Worm (Caenorhabditis elegans) whole organism, L3 larva: Measurements from ENCODE around the gene eat-3.

ENCODE experiments used
- R02D3.7 ChIP-seq: fragments of 150-350 bp; optimal IDR thresholded peaks from 2 replicates; lab custom pipeline; 2014; ENCODE audit warnings: missing biosample characterization, missing genetic modification characterization
- aly-2 ChIP-seq: fragments of 150-350 bp; optimal IDR thresholded peaks from 2 replicates; lab custom pipeline; 2014; ENCODE audit warnings: missing biosample characterization, missing genetic modification characterization
- ama-1 ChIP-seq: fragments of 150-350 bp; optimal IDR thresholded peaks from 2 replicates; lab custom pipeline; 2018
- ceh-28 ChIP-seq: fragments of 150-350 bp; optimal IDR thresholded peaks from 2 replicates; lab custom pipeline; 2014; ENCODE audit warnings: missing biosample characterization, missing genetic modification reagents, missing genetic modification characterization
- ceh-82 ChIP-seq: fragments of 150-350 bp; optimal IDR thresholded peaks from 2 replicates; lab custom pipeline; 2014; ENCODE audit warnings: missing biosample characterization, missing genetic modification characterization
- egl-5 ChIP-seq: fragments of 150-350 bp; optimal IDR thresholded peaks from 2 replicates; lab custom pipeline; 2017; ENCODE audit warnings: missing biosample characterization, missing genetic modification reagents, missing genetic modification characterization, inconsistent platforms
- elt-1 ChIP-seq: fragments of 150-350 bp; optimal IDR thresholded peaks from 2 replicates; lab custom pipeline; 2014; ENCODE audit warnings: missing biosample characterization, missing genetic modification characterization
- elt-2 ChIP-seq: sonication (generic microtip); optimal IDR thresholded peaks from 2 replicates; lab custom pipeline; 2016; ENCODE audit warnings: missing genetic modification reagents, mild to moderate bottlenecking, missing genetic modification characterization, missing compliant biosample characterization
- elt-3 ChIP-seq, 3 experiments: fragments of 150-350 bp in 1 of 3; sonication (generic microtip) in 2 of 3; optimal IDR thresholded peaks; 2 replicates in 2 of 3; 4 replicates in 1 of 3; lab custom pipeline; 2014 to 2017; ENCODE audit warnings: missing biosample characterization in 3 of 3, missing genetic modification characterization in 3 of 3
- eor-1 ChIP-seq, 2 experiments: fragments of 150-350 bp; optimal IDR thresholded peaks; 2 replicates each; lab custom pipeline; 2014 to 2018; ENCODE audit warnings: missing biosample characterization in 2 of 2, missing genetic modification characterization in 2 of 2
- fkh-2 ChIP-seq: fragments of 150-350 bp; optimal IDR thresholded peaks from 2 replicates; lab custom pipeline; 2014; ENCODE audit warnings: missing biosample characterization, missing genetic modification reagents, missing genetic modification characterization
- hmg-11 ChIP-seq: sonication (generic microtip); optimal IDR thresholded peaks from 2 replicates; lab custom pipeline; 2016; ENCODE audit warnings: missing genetic modification characterization, missing compliant biosample characterization
- jun-1 ChIP-seq: fragments of 150-350 bp; optimal IDR thresholded peaks from 2 replicates; lab custom pipeline; 2014; ENCODE audit warnings: missing biosample characterization, missing genetic modification reagents, missing genetic modification characterization
- lin-15B ChIP-seq: fragments of 150-350 bp; optimal IDR thresholded peaks from 2 replicates; lab custom pipeline; 2014; ENCODE audit warnings: missing biosample characterization, missing genetic modification characterization
- lsy-12 ChIP-seq: sonication (generic microtip); optimal IDR thresholded peaks from 2 replicates; lab custom pipeline; 2016; ENCODE audit warnings: mild to moderate bottlenecking, missing genetic modification characterization, missing compliant biosample characterization
- mdl-1 ChIP-seq: fragments of 150-350 bp; optimal IDR thresholded peaks from 2 replicates; lab custom pipeline; 2014; ENCODE audit warnings: missing biosample characterization, missing genetic modification characterization
- nhr-12 ChIP-seq: fragments of 150-350 bp; optimal IDR thresholded peaks from 2 replicates; lab custom pipeline; 2014; ENCODE audit warnings: missing biosample characterization, missing genetic modification characterization
- nhr-23 ChIP-seq: fragments of 150-350 bp; optimal IDR thresholded peaks from 2 replicates; lab custom pipeline; 2014; ENCODE audit warnings: missing biosample characterization, missing genetic modification reagents, missing genetic modification characterization
- nhr-237 ChIP-seq: fragments of 150-350 bp; optimal IDR thresholded peaks from 2 replicates; lab custom pipeline; 2014; ENCODE audit warnings: missing biosample characterization, missing genetic modification characterization
- nhr-25 ChIP-seq: sonication (generic microtip); optimal IDR thresholded peaks from 2 replicates; lab custom pipeline; 2017; ENCODE audit warnings: missing biosample characterization, missing genetic modification characterization
- nhr-28 ChIP-seq: fragments of 150-350 bp; optimal IDR thresholded peaks from 2 replicates; lab custom pipeline; 2014; ENCODE audit warnings: missing biosample characterization, missing genetic modification characterization
- nhr-43 ChIP-seq: sonication (generic microtip); optimal IDR thresholded peaks from 2 replicates; lab custom pipeline; 2016; ENCODE audit warnings: mild to moderate bottlenecking, missing genetic modification characterization, missing compliant biosample characterization; ENCODE audit not compliant: poor library complexity, severe bottlenecking
- nhr-67 ChIP-seq: fragments of 150-350 bp; optimal IDR thresholded peaks from 2 replicates; lab custom pipeline; 2014; ENCODE audit warnings: missing biosample characterization, missing genetic modification characterization
- nhr-77 ChIP-seq: fragments of 150-350 bp; optimal IDR thresholded peaks from 2 replicates; lab custom pipeline; 2014; ENCODE audit warnings: missing biosample characterization, missing genetic modification characterization
- pha-4 ChIP-seq: fragments of 150-350 bp; optimal IDR thresholded peaks from 2 replicates; lab custom pipeline; 2014; ENCODE audit warnings: missing biosample characterization, missing genetic modification reagents, missing genetic modification characterization
- skn-1 ChIP-seq: fragments of 150-350 bp; optimal IDR thresholded peaks from 2 replicates; lab custom pipeline; 2014; ENCODE audit warnings: missing biosample characterization, missing genetic modification characterization
- snpc-4 ChIP-seq: fragments of 150-350 bp; optimal IDR thresholded peaks from 2 replicates; lab custom pipeline; 2014; ENCODE audit warnings: missing biosample characterization, missing genetic modification characterization
- tbx-2 ChIP-seq: sonication (generic microtip); optimal IDR thresholded peaks from 2 replicates; lab custom pipeline; 2016; ENCODE audit warnings: mild to moderate bottlenecking, missing genetic modification characterization, missing compliant biosample characterization
- unc-39 ChIP-seq: sonication (generic microtip); optimal IDR thresholded peaks from 4 replicates; lab custom pipeline; 2017; ENCODE audit warnings: missing biosample characterization, missing genetic modification characterization
- unc-62 ChIP-seq: fragments of 150-350 bp; sonication (generic microtip); optimal IDR thresholded peaks from 4 replicates; lab custom pipeline; 2014; ENCODE audit warnings: missing biosample characterization, missing genetic modification reagents, missing genetic modification characterization
- zag-1 ChIP-seq: fragments of 150-350 bp; optimal IDR thresholded peaks from 2 replicates; lab custom pipeline; 2014; ENCODE audit warnings: missing biosample characterization, missing genetic modification characterization
- ztf-11 ChIP-seq: fragments of 150-350 bp; optimal IDR thresholded peaks from 2 replicates; lab custom pipeline; 2014; ENCODE audit warnings: missing biosample characterization, missing genetic modification characterization
- ztf-4 ChIP-seq: fragments of 150-350 bp; optimal IDR thresholded peaks from 2 replicates; lab custom pipeline; 2014; ENCODE audit warnings: missing biosample characterization, missing genetic modification characterization

eat-3 gene

DNA sequence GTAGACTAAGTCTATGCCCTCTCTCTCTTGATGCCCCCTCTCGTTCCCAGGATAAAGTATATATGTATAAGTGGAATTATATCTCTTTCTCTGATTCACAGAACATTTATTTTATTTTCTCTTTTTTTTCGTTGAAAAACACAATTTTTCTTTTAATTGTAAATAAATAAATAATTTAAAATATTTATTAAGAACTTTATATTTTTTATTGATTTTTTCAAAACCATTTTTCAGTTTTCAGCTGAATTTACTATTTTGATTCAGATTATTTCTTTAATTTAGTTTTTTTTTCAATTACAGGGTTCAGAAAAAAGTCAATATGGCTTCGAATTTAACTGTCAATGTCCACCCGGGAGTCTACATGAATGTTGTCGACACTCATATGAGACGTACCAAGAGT lies 6.7 kb downstream of the eat-3 start, which contains the start of gene eif-3.F:
Gene eif-3.F (plus strand): TSS at position 301 of the 400 bp plus-strand sequence.
- TF ChIP-seq unc-62 (GFP tag; lab: Kevin White, UChicago) (no peak), nhr-77 (no peak), lsy-12 (tag; lab: Kevin White, UChicago) (no peak), skn-1 (no peak), elt-3 (tag; optimal IDR thresholded peaks at IDR 0.05; lab: Kevin White, UChicago) (no peak), eor-1 (tag; optimal IDR thresholded peaks at IDR 0.05; lab: Kevin White, UChicago) (no peak)

DNA sequence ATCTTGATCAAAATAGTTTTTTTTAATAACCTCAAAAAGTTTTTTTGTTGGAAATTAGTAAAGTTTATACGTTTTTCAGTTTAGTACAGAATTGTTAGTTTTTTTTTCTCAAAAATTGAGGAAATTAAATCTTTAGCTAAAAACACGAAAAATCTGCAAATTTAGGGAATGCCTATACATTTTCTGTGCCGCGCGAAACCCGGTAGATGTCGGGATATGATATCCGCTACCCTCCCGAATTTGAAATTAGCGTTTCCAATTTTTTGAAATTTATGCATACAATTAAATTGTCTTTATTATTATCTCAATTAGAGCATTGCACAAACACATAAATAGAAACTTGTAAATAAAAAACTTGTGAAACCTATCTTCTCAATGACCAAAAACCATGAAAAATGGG lies 8.4 kb downstream of the eat-3 start:
- TF ChIP-seq R02D3.7 (tag; lab: Kevin White, UChicago) (no peak), aly-2 (tag; lab: Kevin White, UChicago) (no peak), ceh-82 (tag; lab: Kevin White, UChicago) (no peak), tbx-2 (tag; lab: Kevin White, UChicago) (no peak), unc-39 (no peak), zag-1 (tag; lab: Kevin White, UChicago) (no peak)

- no peak for TF ChIP-seq ztf-4 (tag; lab: Kevin White, UChicago)
- TF ChIP-seq zag-1 (tag; lab: Kevin White, UChicago): no peak
- peak; percentile 46 for TF ChIP-seq ceh-28 (tag; lab: Kevin White, UChicago)
Observed at ce11 chrII:9333714-9334113, 9.0 kb downstream of the eat-3 start, which contains the start of gene scp-1. scp-1 (plus strand) TSS chrII:9334014.

- TF ChIP-seq ama-1 (lab: Kevin White, UChicago) (peak; percentile 31), snpc-4 (tag; lab: Kevin White, UChicago) (no peak), elt-3 (tag; optimal IDR thresholded peaks at IDR 0.05; lab: Kevin White, UChicago) (no peak), nhr-67 (tag; lab: Kevin White, UChicago) (no peak), pha-4 (peak; percentile 12), fkh-2 (no peak)
- TF ChIP-seq, all 47 proteins: peak for 2
Observed at ce11 chrII:9336651-9337050, 12.0 kb downstream of the eat-3 start.

DNA sequence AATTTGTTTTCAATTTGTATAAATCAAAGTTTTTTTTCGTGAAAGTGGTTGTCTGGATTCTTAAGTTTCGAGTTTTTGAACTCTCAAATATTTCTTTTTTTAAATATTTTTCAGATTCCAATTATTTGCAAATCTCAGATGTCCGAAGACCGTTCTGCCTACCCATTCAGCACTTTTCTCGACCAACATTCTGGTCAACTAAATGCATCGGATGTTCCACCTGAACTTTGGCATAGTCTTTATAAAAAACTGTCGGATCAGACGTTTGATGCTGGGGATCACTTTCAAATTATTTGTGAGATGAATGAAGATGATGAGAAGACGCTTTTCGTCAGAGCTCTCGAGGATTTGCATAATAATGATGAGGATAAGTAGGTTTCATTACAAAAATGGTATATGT lies 14.2 kb downstream of the eat-3 start, which contains the start of gene ttll-12:
Gene ttll-12 (plus strand): TSS at position 139 of the 400 bp plus-strand sequence.
- TF ChIP-seq ama-1 (lab: Kevin White, UChicago): peak; percentile 85
- no peak for TF ChIP-seq ceh-82 (tag; lab: Kevin White, UChicago)
- peak; percentile 9 for TF ChIP-seq nhr-25 (tag; lab: Kevin White, UChicago)

- TF ChIP-seq unc-62 (GFP tag; lab: Kevin White, UChicago): peak; percentile 58
- no peak for TF ChIP-seq lin-15B
- TF ChIP-seq tbx-2 (tag; lab: Kevin White, UChicago): peak; percentile 39
- TF ChIP-seq nhr-43: peak; percentile 92
- TF ChIP-seq elt-3 (tag; optimal IDR thresholded peaks at IDR 0.05; lab: Kevin White, UChicago): peak in 2 of 3 experiments; percentile 59 to 86
- TF ChIP-seq nhr-23: peak; percentile 65
- TF ChIP-seq nhr-25 (tag; lab: Kevin White, UChicago): peak; percentile 51
- no peak for TF ChIP-seq eor-1 (tag; optimal IDR thresholded peaks at IDR 0.05; lab: Kevin White, UChicago)
Observed at ce11 chrII:9343955-9344354, 19.3 kb downstream of the eat-3 start.

DNA sequence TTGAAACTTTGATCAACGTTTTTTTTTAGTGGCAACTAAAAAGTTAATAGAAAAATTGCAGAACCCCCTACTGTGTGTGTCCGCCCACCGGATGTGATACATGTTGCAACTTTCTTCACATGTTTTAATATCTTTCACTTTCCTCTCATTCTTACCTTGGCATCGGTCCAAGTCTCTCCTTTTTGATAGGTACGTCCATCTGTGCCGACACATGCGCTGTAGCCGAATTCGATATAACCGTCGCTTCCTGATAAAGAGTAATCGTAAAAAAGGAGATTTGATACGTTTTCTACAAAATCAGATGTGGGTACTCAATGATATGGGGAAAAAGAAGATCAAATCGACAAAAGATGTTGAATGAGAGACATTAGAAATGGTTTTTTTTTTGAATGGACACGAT lies 20.4 kb downstream of the eat-3 start:
- TF ChIP-seq nhr-12 (tag; lab: Kevin White, UChicago): no peak
- no peak for TF ChIP-seq snpc-4 (tag; lab: Kevin White, UChicago)
- no peak for TF ChIP-seq pha-4
- no peak for TF ChIP-seq ama-1 (lab: Kevin White, UChicago)
- no peak for TF ChIP-seq elt-2 (tag; lab: Kevin White, UChicago)
- no peak for TF ChIP-seq tbx-2 (tag; lab: Kevin White, UChicago)
- TF ChIP-seq R02D3.7 (tag; lab: Kevin White, UChicago): no peak

- TF ChIP-seq nhr-237 (no peak), ztf-11 (tag; lab: Kevin White, UChicago) (no peak), nhr-67 (tag; lab: Kevin White, UChicago) (no peak), nhr-43 (no peak), jun-1 (tag; lab: Kevin White, UChicago) (no peak), mdl-1 (tag; lab: Kevin White, UChicago) (no peak), elt-1 (tag; lab: Kevin White, UChicago) (no peak), nhr-28 (tag; lab: Kevin White, UChicago) (no peak), hmg-11 (tag; lab: Kevin White, UChicago) (no peak), egl-5 (tag; lab: Kevin White, UChicago) (no peak)
Observed at ce11 chrII:9345794-9346193, 21.1 kb downstream of the eat-3 start.
